Worm (Caenorhabditis elegans) whole organism, L4/young adult: ENCODE measurements around the gene F37C4.6.

ENCODE experiments used
- dao-5 ChIP-seq: sonication (generic microtip); optimal IDR thresholded peaks from 2 replicates; lab custom pipeline; 2016; ENCODE audit warnings: missing genotype, missing genetic modification characterization, moderate library complexity, missing compliant biosample characterization
- him-1 ChIP-seq: sonication (generic microtip); optimal IDR thresholded peaks from 2 replicates; lab custom pipeline; 2016; ENCODE audit warnings: missing genotype, missing genetic modification reagents, missing genetic modification characterization, missing compliant biosample characterization

DNA sequence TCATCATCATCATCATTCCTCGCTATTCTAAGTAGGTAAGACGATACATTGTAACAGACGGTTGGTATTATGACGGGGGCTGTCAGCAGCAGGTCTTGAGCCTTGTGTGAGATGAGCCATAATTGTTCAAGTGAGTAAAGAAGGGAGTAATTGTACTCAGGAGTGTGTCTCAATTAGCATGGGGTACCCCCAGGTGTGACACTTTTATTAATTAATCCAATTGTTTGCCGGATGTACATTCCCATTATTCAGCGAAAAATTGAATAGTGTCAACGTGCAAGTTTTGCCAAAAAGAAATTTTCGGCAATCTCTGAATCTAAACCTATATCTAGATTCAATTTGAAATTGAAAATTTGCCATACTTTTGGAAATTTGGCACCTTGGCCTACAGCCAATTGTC, 29.1 kb downstream of the F37C4.6 start:
- no peak for TF ChIP-seq him-1 (tag; lab: Kevin White, UChicago)
- TF ChIP-seq dao-5 (tag; lab: Kevin White, UChicago), result no peak
